Fruit fly (Drosophila melanogaster): ENCODE results near the gene CG11696.
A peak's percentile ranks its signal among the peaks of the same experiment; 100 is the strongest.

Gene CG11696

DNA sequence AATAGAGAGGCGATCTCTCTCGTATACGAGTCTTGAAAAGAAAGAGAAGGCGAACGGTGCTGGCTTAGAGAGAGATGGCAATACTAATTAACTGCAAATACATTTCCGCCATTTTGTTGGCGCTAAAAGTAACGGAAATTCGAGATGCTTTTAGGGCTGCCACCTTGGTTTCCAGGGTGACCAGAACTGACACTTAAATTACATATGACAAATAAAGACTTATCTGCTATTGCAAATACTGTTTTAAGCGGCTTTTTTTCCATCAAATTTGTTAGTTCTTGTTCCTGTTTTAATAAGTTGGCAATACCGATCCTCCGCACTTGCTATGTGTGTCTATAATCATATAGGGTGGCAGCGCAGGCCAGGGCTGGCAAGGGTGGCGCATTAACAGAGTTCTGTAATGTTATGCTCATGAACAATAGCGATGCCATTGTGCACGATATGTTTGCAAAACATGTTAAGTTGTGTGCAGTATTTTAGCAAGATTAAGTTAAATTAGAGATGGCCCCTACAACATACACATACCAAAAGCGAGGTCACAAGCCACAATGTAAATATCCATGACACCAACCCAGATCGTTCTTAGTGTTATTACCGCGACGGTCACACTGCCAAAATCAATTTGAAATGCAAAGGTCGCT is 6.8 kb downstream of the CG11696 start, which contains the start of gene nod (continued):
- TF ChIP-seq eyg (GFP tag; optimal IDR thresholded peaks at IDR 0.05), result no peak
- TF ChIP-seq bowl (GFP tag; IDR thresholded peaks at IDR 0.05), result no peak
- peak; percentile 54 for TF ChIP-seq ind (GFP tag; optimal IDR thresholded peaks at IDR 0.05)
- TF ChIP-seq sqz (GFP tag; optimal IDR thresholded peaks at IDR 0.05), result no peak
- TF ChIP-seq esg (GFP tag; conservative IDR thresholded peaks at IDR 0.05), result peak; percentile 59
- TF ChIP-seq CG3847 (GFP tag; IDR thresholded peaks at IDR 0.05), result peak; percentile 62
- no peak for TF ChIP-seq GATAe (GFP tag; conservative IDR thresholded peaks at IDR 0.05)
- peak; percentile 59 for TF ChIP-seq Six4 (GFP tag; optimal IDR thresholded peaks at IDR 0.05)
- TF ChIP-seq tll (GFP tag; optimal IDR thresholded peaks at IDR 0.05), result no peak
- TF ChIP-seq dmrt11E (tag; optimal IDR thresholded peaks at IDR 0.05), result peak; percentile 34
- peak; percentile 61 for TF ChIP-seq CG7786 (GFP tag; optimal IDR thresholded peaks at IDR 0.05)
- 0 out of 2 replicates have a peak, but pooled peaks have one; percentile 32 for TF ChIP-seq CG42726 (GFP tag; IDR thresholded peaks at IDR 0.05; ENCODE audit: partially characterized antibody)
- TF ChIP-seq salm (tag; optimal IDR thresholded peaks at IDR 0.05), result peak; percentile 31
- no peak for TF ChIP-seq CG7271 (tag; optimal IDR thresholded peaks at IDR 0.05)
- TF ChIP-seq Dfd (GFP tag; optimal IDR thresholded peaks at IDR 0.05), result no peak
- TF ChIP-seq Taf1 (GFP tag; IDR thresholded peaks at IDR 0.05), result no peak
- no peak for TF ChIP-seq Hey (tag; optimal IDR thresholded peaks at IDR 0.05)
- no peak for TF ChIP-seq CG32772 (GFP tag; IDR thresholded peaks at IDR 0.05)
- TF ChIP-seq CG7928 (GFP tag; optimal IDR thresholded peaks at IDR 0.05), result peak; percentile 94
- TF ChIP-seq Dad (GFP tag; optimal IDR thresholded peaks at IDR 0.05), result peak; percentile 51
- peak; percentile 71 for TF ChIP-seq CG17361 (GFP tag; IDR thresholded peaks at IDR 0.05)
- peak; percentile 57 for TF ChIP-seq CG17328 (GFP tag; IDR thresholded peaks at IDR 0.05)
- TF ChIP-seq CG30020 (tag; optimal IDR thresholded peaks at IDR 0.05), result peak; percentile 10
- TF ChIP-seq CG13894 (tag; optimal IDR thresholded peaks at IDR 0.05), result peak; percentile 66
- peak; percentile 59 for TF ChIP-seq PHDP (tag; optimal IDR thresholded peaks at IDR 0.05)
- peak; percentile 92 for TF ChIP-seq Lhr (GFP tag; optimal IDR thresholded peaks at IDR 0.05)
- TF ChIP-seq HHEX (GFP tag; optimal IDR thresholded peaks at IDR 0.05), result peak; percentile 69
- TF ChIP-seq Camta (GFP tag; optimal IDR thresholded peaks at IDR 0.05), result peak; percentile 27
- TF ChIP-seq CG2129 (GFP tag; IDR thresholded peaks at IDR 0.05; ENCODE audit: partially characterized antibody), result peak; percentile 34; the same call in 1 of the 2 replicates
- TF ChIP-seq Side (GFP tag; optimal IDR thresholded peaks at IDR 0.05), result peak; percentile 69
- TF ChIP-seq pb (GFP tag; optimal IDR thresholded peaks at IDR 0.05), result peak; percentile 55
- TF ChIP-seq Rx (GFP tag; IDR thresholded peaks at IDR 0.05), result 0 out of 2 replicates have a peak, but pooled peaks have one; percentile 7
- TF ChIP-seq Asciz (GFP tag; optimal IDR thresholded peaks at IDR 0.05), result no peak
- TF ChIP-seq lola (GFP tag; optimal IDR thresholded peaks at IDR 0.05), result peak in 1 of 3 experiments; percentile 40
- peak; percentile 36 for TF ChIP-seq CG18619 (GFP tag; optimal IDR thresholded peaks at IDR 0.05)
- TF ChIP-seq dimm (GFP tag; IDR thresholded peaks at IDR 0.05), result no peak
- TF ChIP-seq Atf-2 (GFP tag; optimal IDR thresholded peaks at IDR 0.05), result peak; percentile 69
- no peak for TF ChIP-seq D19B (GFP tag; optimal IDR thresholded peaks at IDR 0.05)
- TF ChIP-seq grn (GFP tag; optimal IDR thresholded peaks at IDR 0.05), result no peak
- TF ChIP-seq CG13775 (GFP tag; optimal IDR thresholded peaks at IDR 0.05), result peak; percentile 68
- no peak for TF ChIP-seq Hmx (GFP tag; optimal IDR thresholded peaks at IDR 0.05)
- peak; percentile 42 for TF ChIP-seq CG4404 (GFP tag; IDR thresholded peaks at IDR 0.05)
- TF ChIP-seq CG1529 (GFP tag; optimal IDR thresholded peaks at IDR 0.05), result no peak
- TF ChIP-seq Fer3 (tag; optimal IDR thresholded peaks at IDR 0.05), result peak; percentile 48
- peak; percentile 59 for TF ChIP-seq CG12155 (GFP tag; optimal IDR thresholded peaks at IDR 0.05)
- peak; percentile 72 for TF ChIP-seq CG9932 (GFP tag; IDR thresholded peaks at IDR 0.05)
- TF ChIP-seq sima (GFP tag; optimal IDR thresholded peaks at IDR 0.05), result peak; percentile 20
- peak; percentile 51 for TF ChIP-seq pum (GFP tag; optimal IDR thresholded peaks at IDR 0.05)
- no peak for TF ChIP-seq stc (GFP tag; IDR thresholded peaks at IDR 0.05)
- no peak for TF ChIP-seq Dip2 (GFP tag; IDR thresholded peaks at IDR 0.05)

All from whole organism, embryonic.